Worm (Caenorhabditis elegans): ENCODE data around the gene nspc-16.
A peak's percentile ranks its signal among the peaks of the same experiment; 100 is the strongest.

nspc-16 gene

DNA sequence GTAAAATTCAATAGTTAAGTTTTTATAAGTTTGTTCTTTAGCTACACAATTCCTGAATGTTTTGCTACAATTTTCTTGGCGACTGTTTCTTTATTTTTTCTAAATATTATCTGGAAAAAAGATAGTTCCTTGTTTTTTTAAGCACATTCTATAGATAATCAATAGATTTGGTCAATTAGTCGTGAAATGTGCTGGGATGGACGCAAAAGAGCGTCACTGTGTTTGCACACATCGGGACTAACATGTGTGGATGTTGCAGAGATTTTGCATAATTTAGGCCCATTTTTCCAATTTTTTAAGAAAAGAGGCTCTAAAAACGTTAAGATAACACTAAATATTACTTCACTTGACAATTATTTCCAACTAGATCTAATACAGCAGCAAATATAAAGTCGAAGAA lies 9.9 kb upstream of the nspc-16 start:
- no peak for TF ChIP-seq nhr-77 (tag; optimal IDR thresholded peaks at IDR 0.05)
- no peak for TF ChIP-seq unc-62 (GFP tag; optimal IDR thresholded peaks at IDR 0.05)
- TF ChIP-seq C34F6.9 (tag; optimal IDR thresholded peaks at IDR 0.05) = peak; percentile 76
- no peak for TF ChIP-seq nhr-6 (tag; optimal IDR thresholded peaks at IDR 0.05)
- peak; percentile 10 for TF ChIP-seq F13H6.1 (tag; optimal IDR thresholded peaks at IDR 0.05)
- no peak for TF ChIP-seq mdl-1 (tag; optimal IDR thresholded peaks at IDR 0.05)
- peak; percentile 5 for TF ChIP-seq sma-9 (GFP tag; optimal IDR thresholded peaks at IDR 0.05)
- no peak for TF ChIP-seq sma-9 (tag; optimal IDR thresholded peaks at IDR 0.05)
- TF ChIP-seq nhr-129 (tag; optimal IDR thresholded peaks at IDR 0.05) = peak; percentile 34
- no peak for TF ChIP-seq nhr-21 (tag; optimal IDR thresholded peaks at IDR 0.05)
- TF ChIP-seq ztf-4 (tag; optimal IDR thresholded peaks at IDR 0.05) = no peak
- no peak for TF ChIP-seq R02D3.7 (tag; optimal IDR thresholded peaks at IDR 0.05)
- TF ChIP-seq mab-5 (tag; optimal IDR thresholded peaks at IDR 0.05) = peak; percentile 48
- TF ChIP-seq Y55F3AM.14 (GFP tag; optimal IDR thresholded peaks at IDR 0.05) = no peak
- no peak for TF ChIP-seq nhr-11 (tag; optimal IDR thresholded peaks at IDR 0.05)
- TF ChIP-seq sma-3 (GFP tag; optimal IDR thresholded peaks at IDR 0.05) = no peak
- TF ChIP-seq unc-55 (GFP tag; optimal IDR thresholded peaks at IDR 0.05) = peak; percentile 62
- TF ChIP-seq ZK546.5 (tag; optimal IDR thresholded peaks at IDR 0.05) = no peak
- TF ChIP-seq egl-27 (tag; optimal IDR thresholded peaks at IDR 0.05) = no peak
- peak in 1 of 2 experiments; percentile 9 for TF ChIP-seq lsy-2 (tag; optimal IDR thresholded peaks at IDR 0.05)
- TF ChIP-seq gmeb-1 (tag; optimal IDR thresholded peaks at IDR 0.05) = no peak
- peak; percentile 16 for TF ChIP-seq crh-2 (tag; optimal IDR thresholded peaks at IDR 0.05)

DNA sequence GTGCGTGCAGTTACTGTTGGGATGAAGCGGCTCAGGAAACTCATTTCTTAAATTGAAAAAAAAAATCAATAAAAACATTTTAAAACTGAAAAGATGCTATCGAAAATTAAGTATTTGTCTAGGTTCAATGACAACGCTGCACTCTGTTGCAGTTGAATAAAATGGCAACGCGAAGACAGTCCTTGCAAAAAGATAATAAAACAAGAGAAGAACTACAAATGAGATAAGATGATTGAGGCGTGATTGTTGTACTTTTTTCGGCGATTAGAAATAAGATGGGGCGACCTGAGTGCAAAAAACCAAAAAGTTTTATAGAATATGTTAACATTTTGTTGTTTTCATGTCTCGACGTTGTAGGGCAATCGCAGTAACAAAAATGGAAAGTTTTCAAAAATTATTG lies 8.3 kb upstream of the nspc-16 start, which contains the start of gene gcsh-1:
gcsh-1 (minus strand) TSS at position 46 of the 400 bp plus-strand sequence.
- TF ChIP-seq ztf-1 (GFP tag; conservative IDR thresholded peaks at IDR 0.05) (no peak), sma-9 (GFP tag; optimal IDR thresholded peaks at IDR 0.05) (peak; percentile 37), sma-9 (tag; optimal IDR thresholded peaks at IDR 0.05) (no peak), nhr-77 (tag; optimal IDR thresholded peaks at IDR 0.05) (no peak), fos-1 (tag; optimal IDR thresholded peaks at IDR 0.05) (peak; percentile 64), unc-62 (GFP tag; optimal IDR thresholded peaks at IDR 0.05) (no peak), ama-1 (optimal IDR thresholded peaks at IDR 0.05) (no peak), R02D3.7 (tag; optimal IDR thresholded peaks at IDR 0.05) (no peak), ztf-11 (tag; optimal IDR thresholded peaks at IDR 0.05) (no peak), skn-1 (tag; optimal IDR thresholded peaks at IDR 0.05) (no peak), lin-13 (GFP tag; optimal IDR thresholded peaks at IDR 0.05) (no peak), snpc-4 (tag; optimal IDR thresholded peaks at IDR 0.05) (no peak), nhr-10 (tag; optimal IDR thresholded peaks at IDR 0.05) (no peak), crh-2 (tag; optimal IDR thresholded peaks at IDR 0.05) (peak; percentile 16), ZK546.5 (tag; optimal IDR thresholded peaks at IDR 0.05) (no peak)

DNA sequence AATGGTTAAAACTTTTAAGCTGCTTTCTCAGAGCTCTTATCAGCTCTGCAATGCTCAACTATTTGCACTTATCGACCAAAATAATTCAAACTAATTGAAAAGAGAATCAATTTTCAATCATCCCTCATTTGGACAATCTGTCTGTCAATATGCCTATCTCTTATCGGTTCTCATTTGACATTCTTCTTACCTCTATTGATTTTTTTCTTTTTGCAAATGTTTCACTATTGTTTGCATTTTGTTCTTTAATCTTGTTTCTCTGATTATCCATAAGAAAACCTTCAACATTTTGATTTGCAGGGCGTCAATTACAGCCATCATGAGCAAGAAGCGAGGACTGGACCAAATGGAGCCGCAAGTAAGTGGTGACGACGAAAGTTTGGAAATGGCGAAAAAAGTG lies 6.8 kb upstream of the nspc-16 start, which contains the start of gene D1025.10:
D1025.10 (plus strand) TSS at position 301 of the 400 bp plus-strand sequence.
- no peak for TF ChIP-seq unc-62 (GFP tag; optimal IDR thresholded peaks at IDR 0.05)
- no peak for TF ChIP-seq sem-4 (tag; optimal IDR thresholded peaks at IDR 0.05)
- no peak for TF ChIP-seq lin-39 (tag; optimal IDR thresholded peaks at IDR 0.05)
- no peak for TF ChIP-seq lin-11 (tag; optimal IDR thresholded peaks at IDR 0.05)
- no peak for TF ChIP-seq mdl-1 (tag; optimal IDR thresholded peaks at IDR 0.05)
- TF ChIP-seq unc-55 (GFP tag; optimal IDR thresholded peaks at IDR 0.05) = no peak
- TF ChIP-seq ztf-1 (GFP tag; conservative IDR thresholded peaks at IDR 0.05) = no peak
- no peak for TF ChIP-seq ama-1 (optimal IDR thresholded peaks at IDR 0.05)
- no peak for TF ChIP-seq unc-39 (tag; optimal IDR thresholded peaks at IDR 0.05)
- TF ChIP-seq nhr-6 (tag; optimal IDR thresholded peaks at IDR 0.05) = no peak
- TF ChIP-seq F13H6.1 (tag; optimal IDR thresholded peaks at IDR 0.05) = no peak
- TF ChIP-seq sma-3 (GFP tag; optimal IDR thresholded peaks at IDR 0.05) = no peak
- TF ChIP-seq mbf-1 (tag; optimal IDR thresholded peaks at IDR 0.05) = no peak
- no peak for TF ChIP-seq ceh-16 (tag; optimal IDR thresholded peaks at IDR 0.05)
- TF ChIP-seq R02D3.7 (tag; optimal IDR thresholded peaks at IDR 0.05) = no peak
- TF ChIP-seq lsy-2 (tag; optimal IDR thresholded peaks at IDR 0.05) = no peak
- TF ChIP-seq elt-1 (tag; optimal IDR thresholded peaks at IDR 0.05) = no peak

DNA sequence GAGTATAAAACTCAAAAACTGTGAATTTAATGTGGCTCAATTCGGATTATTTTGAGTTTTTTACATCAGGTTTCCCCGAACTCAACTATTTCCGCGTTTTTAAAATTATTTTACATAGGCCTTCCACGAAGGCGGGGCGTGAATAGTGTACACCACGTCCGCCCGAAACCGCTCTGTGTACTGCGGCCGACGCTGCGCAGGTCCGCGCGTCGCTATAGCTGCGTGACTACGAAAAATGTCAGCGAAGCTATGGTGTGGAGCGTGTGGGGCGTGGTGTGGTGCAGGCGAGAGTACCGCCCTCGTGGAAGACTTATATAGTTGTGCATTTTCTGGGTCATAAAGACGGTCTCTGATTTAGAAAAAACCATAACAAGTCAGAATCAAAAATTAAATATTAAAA lies 5.5 kb upstream of the nspc-16 start:
- no peak for TF ChIP-seq ceh-82 (tag; optimal IDR thresholded peaks at IDR 0.05)
- no peak for TF ChIP-seq ceh-16 (tag; optimal IDR thresholded peaks at IDR 0.05)
- TF ChIP-seq sma-9 (GFP tag; optimal IDR thresholded peaks at IDR 0.05) = no peak
- TF ChIP-seq sma-9 (tag; optimal IDR thresholded peaks at IDR 0.05) = no peak
- no peak for TF ChIP-seq dmd-4 (tag; optimal IDR thresholded peaks at IDR 0.05)
- TF ChIP-seq snpc-4 (tag; optimal IDR thresholded peaks at IDR 0.05) = peak; percentile 45
- no peak for TF ChIP-seq lin-13 (GFP tag; optimal IDR thresholded peaks at IDR 0.05)
- TF ChIP-seq mbf-1 (tag; optimal IDR thresholded peaks at IDR 0.05) = no peak
